Fruit fly (Drosophila melanogaster): ENCODE data around the gene Cpr97Eb.

The Cpr97Eb gene

DNA sequence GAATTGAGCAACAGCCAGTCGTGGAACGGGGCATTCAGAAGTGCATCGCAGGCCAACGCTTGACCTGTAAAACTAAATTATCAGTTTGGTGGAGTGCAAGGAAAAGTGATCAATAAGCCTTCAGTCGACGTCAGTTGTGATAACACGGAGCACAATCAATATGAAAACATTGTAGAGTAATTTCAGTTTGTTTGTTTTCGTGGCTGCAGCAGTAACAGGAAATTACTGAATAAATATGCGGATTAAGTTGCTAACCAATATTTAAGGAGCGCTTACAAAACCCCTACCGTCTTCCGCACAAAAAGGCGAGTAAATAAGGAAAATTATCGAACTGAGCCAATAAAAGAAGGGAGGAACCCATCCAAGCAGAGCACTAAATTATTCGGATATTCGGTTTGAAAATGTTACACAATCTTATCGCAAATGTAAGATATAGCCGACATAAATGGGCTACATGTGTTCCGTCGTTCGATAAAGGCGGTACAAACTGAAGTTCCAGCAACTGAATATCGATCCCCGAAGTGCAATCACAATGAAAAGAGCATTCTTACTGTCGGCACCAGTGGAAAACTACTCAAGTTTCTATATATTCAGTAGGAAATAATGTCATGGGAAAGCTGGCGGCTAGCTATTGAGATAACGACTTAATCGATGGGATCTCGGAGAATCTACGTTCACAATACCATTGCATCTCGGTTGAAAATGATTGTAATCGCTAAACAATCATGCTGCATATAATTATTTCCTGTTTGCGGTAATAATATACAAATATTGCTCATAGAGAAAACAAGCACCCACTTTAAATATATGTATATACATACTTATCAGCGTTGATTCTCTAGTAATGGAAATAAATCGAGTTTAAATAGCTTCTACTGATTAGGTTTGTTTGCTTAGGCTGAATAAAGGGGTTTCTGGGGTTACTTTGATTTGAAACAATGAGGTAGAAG, 45.0 kb upstream of the Cpr97Eb start (continued):
- no peak for TF ChIP-seq D (optimal IDR thresholded peaks at IDR 0.05)
- peak; percentile 80 for TF ChIP-seq D (GFP tag; optimal IDR thresholded peaks at IDR 0.05)
- peak; percentile 28 for TF ChIP-seq Hr3 (GFP tag; optimal IDR thresholded peaks at IDR 0.05)
- peak; percentile 66 for TF ChIP-seq PHDP (tag; optimal IDR thresholded peaks at IDR 0.05)
- TF ChIP-seq CG3726 (GFP tag; IDR thresholded peaks at IDR 0.05), result no peak
- peak; percentile 13; the same call in 1 of the 2 replicates for TF ChIP-seq ttk (GFP tag; IDR thresholded peaks at IDR 0.05)
- peak; percentile 55 for TF ChIP-seq CG4707 (GFP tag; optimal IDR thresholded peaks at IDR 0.05)
- TF ChIP-seq CG11247 (GFP tag; IDR thresholded peaks at IDR 0.05), result peak; percentile 37; the same call in 1 of the 2 replicates
- peak; percentile 37 for TF ChIP-seq Mad (GFP tag; optimal IDR thresholded peaks at IDR 0.05)
- 0 out of 3 replicates have a peak, but pooled peaks have one; percentile 12 for TF ChIP-seq CG11456 (GFP tag; IDR thresholded peaks at IDR 0.05)
- peak; percentile 67 for TF ChIP-seq CG2678 (tag; optimal IDR thresholded peaks at IDR 0.05)
- TF ChIP-seq CG33557 (GFP tag; optimal IDR thresholded peaks at IDR 0.05), result peak; percentile 80
- no peak for TF ChIP-seq CG15073 (GFP tag; optimal IDR thresholded peaks at IDR 0.05)
- TF ChIP-seq ftz-f1 (GFP tag; optimal IDR thresholded peaks at IDR 0.05), result no peak
- no peak; the same call in 2 of the 3 replicates for TF ChIP-seq ken (GFP tag; IDR thresholded peaks at IDR 0.05)
- TF ChIP-seq Meics (GFP tag; optimal IDR thresholded peaks at IDR 0.05), result peak; percentile 24
- TF ChIP-seq Elba2 (GFP tag; optimal IDR thresholded peaks at IDR 0.05), result no peak
- TF ChIP-seq NfI (GFP tag; optimal IDR thresholded peaks at IDR 0.05), result peak; percentile 28
- no peak for TF ChIP-seq yki (optimal IDR thresholded peaks at IDR 0.05)
- peak; percentile 24 for TF ChIP-seq scrt (GFP tag; optimal IDR thresholded peaks at IDR 0.05)
- TF ChIP-seq eve (GFP tag; optimal IDR thresholded peaks at IDR 0.05), result peak in 1 of 2 experiments; percentile 73
- TF ChIP-seq otp (GFP tag; IDR thresholded peaks at IDR 0.05), result peak; percentile 85; the same call in 2 of the 3 replicates
- TF ChIP-seq CG7556 (GFP tag; optimal IDR thresholded peaks at IDR 0.05), result peak; percentile 65
- TF ChIP-seq CoRest (tag; optimal IDR thresholded peaks at IDR 0.05), result peak; percentile 57
- peak in 1 of 2 experiments; percentile 9 for TF ChIP-seq crp (GFP tag; optimal IDR thresholded peaks at IDR 0.05)
- TF ChIP-seq chm (GFP tag; IDR thresholded peaks at IDR 0.05), result peak; percentile 86
- no peak for TF ChIP-seq Mrtf (GFP tag; IDR thresholded peaks at IDR 0.05)
- TF ChIP-seq CG7372 (GFP tag; IDR thresholded peaks at IDR 0.05), result 0 out of 2 replicates have a peak, but pooled peaks have one; percentile 27
- peak; percentile 73 for TF ChIP-seq seq (GFP tag; IDR thresholded peaks at IDR 0.05)
- no peak for TF ChIP-seq pan (optimal IDR thresholded peaks at IDR 0.05)
- TF ChIP-seq pan (GFP tag; optimal IDR thresholded peaks at IDR 0.05 in 1 of 2, IDR thresholded peaks at IDR 0.05 in 1 of 2), result peak in 1 of 2 experiments; percentile 58
- TF ChIP-seq B-H1 (GFP tag; IDR thresholded peaks at IDR 0.05), result no peak
- peak; percentile 87 for TF ChIP-seq CG2202 (tag; optimal IDR thresholded peaks at IDR 0.05)
- TF ChIP-seq MESR4 (GFP tag; optimal IDR thresholded peaks at IDR 0.05), result peak; percentile 1

DNA sequence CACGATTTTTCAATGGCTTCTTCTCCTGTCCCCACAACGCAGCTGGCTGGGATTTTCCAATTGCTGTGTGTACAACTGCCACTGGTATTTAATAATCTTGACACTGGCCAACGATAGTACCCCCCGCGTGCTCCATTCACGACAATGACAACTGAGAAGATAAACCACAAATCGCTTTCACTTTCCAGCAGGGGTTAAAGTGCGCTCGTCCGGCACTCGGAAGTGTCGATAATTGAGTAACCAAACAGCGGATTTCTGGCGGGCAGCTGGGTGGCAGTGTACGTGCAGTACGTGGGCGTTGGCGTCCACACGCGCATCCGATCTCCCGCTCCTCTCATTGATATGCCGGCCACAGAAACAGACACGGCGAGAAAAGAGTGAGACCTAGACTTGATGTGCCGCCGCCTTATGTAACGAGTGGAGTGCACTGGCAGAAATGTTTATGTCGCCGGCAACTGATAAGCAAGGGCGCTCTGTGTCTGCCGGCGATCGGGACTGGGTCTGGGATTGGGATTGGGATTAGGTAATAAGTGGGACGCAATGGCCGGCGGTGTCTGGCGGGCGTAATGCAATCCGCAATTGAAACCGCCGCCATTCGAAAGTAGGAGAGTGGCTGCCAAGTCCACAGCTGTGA, 43.9 kb upstream of the Cpr97Eb start:
- TF ChIP-seq CG3163 (GFP tag; optimal IDR thresholded peaks at IDR 0.05), result no peak
- TF ChIP-seq Blimp-1 (GFP tag; optimal IDR thresholded peaks at IDR 0.05), result peak; percentile 65
- no peak for TF ChIP-seq yki (optimal IDR thresholded peaks at IDR 0.05)
- no peak for TF ChIP-seq CG18476 (GFP tag; optimal IDR thresholded peaks at IDR 0.05)
- TF ChIP-seq Scr (GFP tag; IDR thresholded peaks at IDR 0.05; ENCODE audit: partially characterized antibody), result no peak
- TF ChIP-seq bowl (GFP tag; IDR thresholded peaks at IDR 0.05), result no peak
- TF ChIP-seq emc (GFP tag; optimal IDR thresholded peaks at IDR 0.05), result no peak
- TF ChIP-seq her (GFP tag; optimal IDR thresholded peaks at IDR 0.05), result no peak
- TF ChIP-seq ssp (GFP tag; IDR thresholded peaks at IDR 0.05), result no peak
- no peak for TF ChIP-seq CG14014 (GFP tag; IDR thresholded peaks at IDR 0.05)
- no peak for TF ChIP-seq CG11723 (GFP tag; optimal IDR thresholded peaks at IDR 0.05)
- TF ChIP-seq CG4820 (GFP tag; optimal IDR thresholded peaks at IDR 0.05), result no peak
- no peak for TF ChIP-seq so (GFP tag; IDR thresholded peaks at IDR 0.05)
- TF ChIP-seq stwl (tag; optimal IDR thresholded peaks at IDR 0.05), result no peak
- no peak for TF ChIP-seq Dad (GFP tag; optimal IDR thresholded peaks at IDR 0.05)
- TF ChIP-seq CG2199 (GFP tag; IDR thresholded peaks at IDR 0.05), result 0 out of 3 replicates have a peak, but pooled peaks have one; percentile 16
- TF ChIP-seq CG32767 (GFP tag; IDR thresholded peaks at IDR 0.05), result no peak
